Worm (Caenorhabditis elegans) whole organism, midembryonic: ENCODE measurements around the gene cup-4.

Experiments used
- T22C8.4 ChIP-seq: fragments of 200-800 bp; sonication (Bioruptor generic); IDR thresholded peaks from 2 replicates; pipeline ENCODE4 v1.3.6; 2022; ENCODE audit warnings: missing genetic modification characterization, missing compliant biosample characterization
- cog-1 ChIP-seq: sonication (generic microtip); optimal IDR thresholded peaks from 2 replicates; lab custom pipeline; 2016; ENCODE audit warnings: missing genetic modification characterization, missing compliant biosample characterization
- flt-1 ChIP-seq: fragments of 200-800 bp; sonication (Bioruptor generic); IDR thresholded peaks from 2 replicates; pipeline ENCODE4 v1.3.6; 2022; ENCODE audit warnings: missing genetic modification characterization, missing compliant biosample characterization
- klf-2 ChIP-seq: fragments of 200-800 bp; sonication (Bioruptor generic); conservative IDR thresholded peaks from 2 replicates; pipeline ENCODE4 v1.3.6; 2022; ENCODE audit warnings: missing genetic modification reagents, missing genetic modification characterization, missing compliant biosample characterization
- med-1 ChIP-seq: sonication (generic microtip); optimal IDR thresholded peaks from 2 replicates; lab custom pipeline; 2017; ENCODE audit warnings: missing genetic modification characterization, mild to moderate bottlenecking, missing compliant biosample characterization, antibody characterized with exemption, missing genetic modification reagents; ENCODE audit not compliant: insufficient read depth
- ref-1 ChIP-seq: fragments of 200-800 bp; sonication (Bioruptor generic); conservative IDR thresholded peaks from 2 replicates; pipeline ENCODE4 v1.3.6; 2022; ENCODE audit warnings: missing genetic modification reagents, missing genetic modification characterization, missing compliant biosample characterization
- tab-1 ChIP-seq: fragments of 200-800 bp; sonication (Bioruptor generic); IDR thresholded peaks from 2 replicates; pipeline ENCODE4 v1.3.6; 2022; ENCODE audit warnings: missing genetic modification characterization, missing compliant biosample characterization
- ztf-23 ChIP-seq: fragments of 200-800 bp; sonication (Bioruptor generic); IDR thresholded peaks from 2 replicates; pipeline ENCODE4 v1.3.6; 2022; ENCODE audit warnings: missing genetic modification reagents, missing genetic modification characterization, missing compliant biosample characterization
- ztf-29 ChIP-seq: fragments of 200-800 bp; sonication (Bioruptor generic); IDR thresholded peaks from 2 replicates; pipeline ENCODE4 v1.3.6; 2022; ENCODE audit warnings: missing genetic modification reagents, missing genetic modification characterization, missing compliant biosample characterization

- no peak for TF ChIP-seq tab-1 (GFP tag; lab: Robert Waterston, UW)
- no peak for TF ChIP-seq ztf-29 (GFP tag; lab: Robert Waterston, UW)
- TF ChIP-seq ref-1 (GFP tag; lab: Robert Waterston, UW) = no peak
- TF ChIP-seq cog-1 = no peak
- no peak for TF ChIP-seq ztf-23
- no peak for TF ChIP-seq flt-1
- TF ChIP-seq med-1 (GFP tag; lab: Kevin White, UChicago) = no peak
- TF ChIP-seq T22C8.4 = no peak
- no peak for TF ChIP-seq klf-2 (GFP tag; lab: Robert Waterston, UW)
These were observed 18.6 kb downstream of the cup-4 start, which contains the start of gene ZK688.11 for ce11 chrIII:7884863-7885262.
